Fruit fly (Drosophila melanogaster) ovary, adult (tissue): ENCODE results near the gene tna.

Source experiments
- CG17801 ChIP-seq: fragments of 200-800 bp; optimal IDR thresholded peaks from 2 replicates; lab custom pipeline; 2019; ENCODE audit warnings: missing biosample characterization, mild to moderate bottlenecking, missing genetic modification characterization, moderate library complexity; ENCODE audit not compliant: partially characterized antibody

The tna gene

DNA sequence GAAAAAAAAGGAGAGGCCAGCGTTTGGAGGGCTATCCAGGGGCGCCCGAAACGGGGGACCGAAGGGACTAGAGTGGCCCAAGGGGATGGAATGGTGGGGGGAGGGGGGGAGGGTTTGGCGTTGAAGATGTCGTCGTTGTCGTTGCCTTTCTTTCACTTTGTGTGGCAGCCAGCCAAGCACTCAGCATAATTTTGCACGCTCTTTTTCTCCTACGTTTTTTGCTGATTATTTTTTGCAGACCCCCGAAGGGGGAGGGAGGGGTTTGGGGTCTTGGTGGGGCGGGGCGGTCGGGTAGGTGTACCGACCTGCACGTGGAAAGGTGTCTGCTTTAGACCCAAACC lies 17.8 kb downstream of the tna start:
- TF ChIP-seq CG17801, result no peak

DNA sequence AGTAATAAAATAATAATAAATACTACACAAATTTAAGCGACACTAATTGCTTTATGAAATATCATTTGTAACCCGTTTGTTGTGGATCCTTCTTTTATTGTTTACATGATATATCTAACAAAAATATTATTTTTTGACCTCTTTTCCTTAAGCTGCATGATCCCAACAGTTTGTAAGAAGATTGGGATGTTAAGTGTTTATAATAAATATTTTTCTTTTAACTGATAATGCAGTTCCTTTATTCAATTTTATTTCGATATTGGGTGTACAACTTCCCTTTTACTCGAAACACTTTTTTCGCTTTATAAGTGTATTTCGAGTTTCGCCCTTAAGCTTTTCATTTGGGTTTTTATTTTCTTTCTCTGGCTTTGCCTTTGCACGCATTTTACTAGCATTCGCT lies 18.3 kb downstream of the tna start:
- TF ChIP-seq CG17801, result no peak

DNA sequence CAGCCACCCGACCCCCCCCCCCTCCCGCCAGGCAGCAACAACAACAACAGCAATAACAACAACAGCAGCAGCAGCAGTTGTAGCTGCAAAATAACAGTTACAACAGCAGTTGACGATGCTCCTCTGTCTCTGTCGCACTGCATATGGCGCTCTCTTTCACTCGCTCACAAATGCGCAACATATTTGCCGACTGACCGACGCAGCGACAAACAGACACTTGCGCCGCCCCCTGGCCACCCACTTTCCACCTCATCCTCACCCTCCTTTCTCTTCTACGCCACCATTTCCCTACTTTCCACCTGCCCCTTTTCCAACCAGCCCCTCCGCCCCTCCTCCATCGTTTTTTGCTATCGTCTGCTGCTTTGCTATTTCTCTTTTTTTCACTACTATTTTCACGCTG lies 18.7 kb downstream of the tna start:
- TF ChIP-seq CG17801, result no peak

DNA sequence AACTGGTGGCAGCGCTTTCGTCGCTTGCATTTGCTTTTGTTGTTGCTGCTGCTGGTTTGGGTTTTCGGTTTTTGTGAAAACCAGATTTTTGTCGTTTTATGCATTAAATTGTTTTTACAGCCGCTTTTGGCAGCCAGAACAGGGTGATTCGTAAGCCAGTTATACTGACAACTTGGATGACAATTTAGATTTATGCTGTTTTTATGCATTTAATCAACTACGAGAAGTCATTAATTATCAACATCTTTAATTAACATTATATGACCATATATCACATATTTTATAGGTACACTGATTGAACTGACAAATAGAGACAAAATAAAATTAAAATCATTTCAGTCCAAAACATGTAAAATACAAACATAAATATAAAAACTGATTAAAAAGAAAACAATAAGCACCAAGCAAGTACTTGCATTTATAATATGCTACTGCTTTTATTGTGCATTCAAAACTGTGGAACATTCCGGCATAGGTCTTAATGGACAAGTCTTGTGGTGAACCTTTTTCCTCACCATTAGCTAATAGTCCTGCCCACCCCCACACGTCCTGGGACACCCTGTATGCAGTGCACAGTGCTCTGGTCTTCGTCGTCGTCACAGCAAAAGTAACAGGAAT lies 19.6 kb downstream of the tna start:
- TF ChIP-seq CG17801, result no peak

DNA sequence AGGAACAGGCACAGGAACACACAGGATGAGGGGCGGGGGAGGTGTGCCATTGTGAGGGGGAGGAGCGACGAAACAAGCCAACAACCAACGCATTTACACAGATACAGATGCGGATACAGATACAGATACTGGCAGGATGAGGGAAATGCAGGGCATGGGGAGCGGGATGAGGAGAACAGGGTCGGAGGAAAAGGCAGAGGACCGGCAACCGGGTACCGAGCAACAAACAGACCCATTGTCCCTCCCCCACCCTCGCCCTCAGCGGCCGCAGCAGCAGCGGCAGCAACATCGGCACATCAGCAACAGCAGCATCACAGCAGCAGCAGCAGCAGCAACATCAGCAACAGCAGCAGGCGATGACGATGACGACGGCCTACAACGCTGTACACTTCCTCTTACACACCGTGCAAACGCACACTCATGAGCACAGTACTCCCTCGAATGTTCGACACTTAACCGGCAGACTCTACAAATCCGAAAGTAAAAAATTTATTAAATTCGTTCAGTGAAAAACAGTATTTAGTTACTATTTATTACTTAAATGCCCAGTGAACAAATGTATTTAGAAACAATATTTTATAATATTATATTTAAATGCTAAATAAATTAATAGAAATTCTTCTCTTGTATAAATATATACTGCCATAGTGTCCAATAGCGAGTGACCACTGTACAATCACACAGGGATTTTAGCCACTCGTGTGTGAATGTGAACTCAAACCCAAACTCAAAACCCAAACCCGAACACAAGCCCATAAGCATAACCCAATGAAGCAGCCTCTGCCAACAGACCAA lies 20.3 kb downstream of the tna start:
- no peak for TF ChIP-seq CG17801

DNA sequence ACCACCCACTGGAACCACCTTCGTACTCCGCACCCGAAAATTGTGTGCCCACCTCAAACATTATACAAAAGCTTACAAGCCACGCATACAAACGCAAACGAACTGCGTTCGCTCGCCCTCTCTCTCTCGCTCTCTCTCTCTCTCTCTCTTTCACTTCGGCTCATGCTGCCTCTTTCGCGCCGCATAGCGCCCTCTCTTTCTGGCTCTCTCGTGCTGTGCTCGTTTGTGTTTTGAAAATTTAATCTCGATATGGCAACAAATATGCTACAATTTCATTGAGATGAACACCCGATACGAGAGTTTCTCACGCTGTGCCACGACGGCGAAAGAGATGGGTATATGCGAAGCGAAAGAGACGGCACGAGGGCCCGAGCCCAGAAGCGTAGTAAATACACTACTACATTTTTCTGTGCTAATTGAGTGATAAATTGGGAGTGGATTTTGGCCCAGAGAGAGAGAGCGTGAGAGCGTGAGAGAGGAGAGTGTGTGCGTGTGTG lies 21.3 kb downstream of the tna start:
- TF ChIP-seq CG17801, result no peak

DNA sequence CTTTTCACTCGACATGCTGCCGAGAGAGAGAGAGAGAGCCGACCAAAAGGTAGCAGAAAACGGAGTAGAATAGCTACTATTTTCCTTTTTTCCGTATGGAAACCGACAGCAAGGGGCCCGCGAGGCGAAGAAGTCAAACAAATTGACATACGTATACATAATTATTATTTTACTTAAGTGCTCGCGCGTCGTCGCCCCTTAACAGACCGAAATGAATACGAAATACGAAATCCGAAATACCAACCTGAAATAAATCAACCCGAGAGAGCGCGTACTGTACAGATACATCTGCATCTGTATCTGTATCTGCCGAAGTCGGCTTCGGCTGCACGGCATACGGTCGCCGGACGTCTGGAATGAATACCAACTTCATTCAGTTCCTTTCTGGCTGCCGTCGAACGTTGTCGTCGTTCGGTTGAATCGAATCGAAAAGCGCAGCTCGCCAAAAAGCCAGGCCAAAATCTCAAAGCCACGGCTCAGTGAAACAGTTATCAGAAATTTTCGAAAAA lies 22.2 kb downstream of the tna start:
- peak; percentile 44 for TF ChIP-seq CG17801

DNA sequence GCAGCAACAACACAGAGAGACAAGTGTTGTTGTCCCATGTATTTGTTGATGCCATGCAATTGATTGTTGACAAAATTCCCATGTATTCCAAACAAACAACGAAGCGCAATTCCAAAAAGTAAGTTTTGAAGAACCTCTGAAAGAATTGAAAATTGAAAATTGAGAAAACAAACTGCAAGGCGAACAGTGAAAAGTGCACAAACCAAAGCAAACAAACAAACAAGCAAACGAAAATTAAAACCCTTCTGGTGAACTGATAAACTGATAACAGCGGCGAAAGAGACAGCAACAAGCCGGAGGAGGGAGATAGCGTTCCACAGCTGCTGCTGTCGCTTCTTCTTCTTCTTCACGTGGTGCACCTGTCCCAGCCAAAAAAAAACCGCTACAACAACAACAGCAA lies 23.2 kb downstream of the tna start:
- TF ChIP-seq CG17801, result no peak

DNA sequence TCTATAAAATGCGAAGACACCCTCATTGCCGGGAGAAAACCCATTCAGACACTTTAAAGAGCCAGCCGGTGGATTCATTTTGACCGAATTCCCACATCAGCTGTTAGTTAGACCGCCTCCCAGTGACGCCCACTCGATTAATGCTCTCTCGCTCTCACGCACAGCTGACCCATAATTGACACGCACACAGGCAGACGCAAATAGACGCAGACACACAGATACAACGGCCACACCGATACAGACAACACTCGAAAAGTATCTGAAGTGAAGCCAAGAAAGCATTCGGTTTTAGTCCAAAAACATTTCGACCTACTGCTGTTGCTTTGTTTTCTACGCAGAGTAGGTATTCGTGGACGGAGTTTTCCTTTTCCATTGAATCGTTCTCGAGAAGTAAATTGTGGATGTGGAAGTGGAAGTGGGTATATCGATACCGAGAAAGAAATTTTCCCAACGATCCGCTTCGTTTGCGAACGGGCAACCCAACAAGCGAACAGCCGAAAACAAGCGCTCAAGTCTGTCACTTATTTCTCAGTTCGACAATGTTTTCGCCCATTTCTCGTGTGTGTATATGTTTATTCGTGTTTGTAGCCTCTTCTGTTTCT lies 24.8 kb downstream of the tna start:
- TF ChIP-seq CG17801, result no peak

DNA sequence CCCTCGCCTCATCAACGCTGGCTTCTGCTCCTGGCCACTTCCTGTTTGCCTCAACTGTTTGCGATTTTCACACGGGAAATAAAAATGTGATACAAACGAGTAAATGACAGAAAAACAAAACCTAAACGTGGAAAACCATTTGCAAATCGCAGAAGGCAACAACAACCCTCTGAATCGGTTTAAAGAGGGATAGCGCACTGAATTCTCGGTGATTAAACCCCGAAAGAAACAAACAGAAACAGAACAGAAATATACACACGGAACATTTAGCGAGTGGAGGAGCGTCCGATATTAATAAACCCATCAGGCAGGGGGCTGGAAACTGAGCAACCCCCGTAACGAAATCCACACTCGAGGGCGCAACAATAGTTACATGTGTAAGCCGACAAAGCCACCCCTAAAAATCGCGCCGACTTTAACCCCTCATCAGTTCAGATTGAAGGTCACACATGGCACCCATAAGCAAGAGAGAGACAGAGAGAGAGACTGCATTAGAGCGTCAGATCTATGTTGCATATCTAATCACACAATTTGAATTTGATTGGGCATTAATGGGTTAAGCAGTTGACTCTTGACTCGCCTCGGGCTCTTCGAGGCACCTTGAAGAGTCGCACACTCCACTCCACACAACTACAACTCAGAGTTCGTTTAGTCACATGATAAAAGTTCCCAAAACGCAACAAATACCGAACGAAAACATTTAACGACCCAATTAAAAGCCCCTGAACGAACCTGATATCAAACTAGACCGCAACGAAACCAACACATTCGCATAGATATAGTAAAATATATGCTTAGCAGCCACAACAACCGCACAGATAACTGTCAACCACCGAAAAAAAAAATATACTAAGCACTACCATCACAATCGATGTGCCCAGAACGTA lies 26.6 kb downstream of the tna start:
- TF ChIP-seq CG17801, result no peak

DNA sequence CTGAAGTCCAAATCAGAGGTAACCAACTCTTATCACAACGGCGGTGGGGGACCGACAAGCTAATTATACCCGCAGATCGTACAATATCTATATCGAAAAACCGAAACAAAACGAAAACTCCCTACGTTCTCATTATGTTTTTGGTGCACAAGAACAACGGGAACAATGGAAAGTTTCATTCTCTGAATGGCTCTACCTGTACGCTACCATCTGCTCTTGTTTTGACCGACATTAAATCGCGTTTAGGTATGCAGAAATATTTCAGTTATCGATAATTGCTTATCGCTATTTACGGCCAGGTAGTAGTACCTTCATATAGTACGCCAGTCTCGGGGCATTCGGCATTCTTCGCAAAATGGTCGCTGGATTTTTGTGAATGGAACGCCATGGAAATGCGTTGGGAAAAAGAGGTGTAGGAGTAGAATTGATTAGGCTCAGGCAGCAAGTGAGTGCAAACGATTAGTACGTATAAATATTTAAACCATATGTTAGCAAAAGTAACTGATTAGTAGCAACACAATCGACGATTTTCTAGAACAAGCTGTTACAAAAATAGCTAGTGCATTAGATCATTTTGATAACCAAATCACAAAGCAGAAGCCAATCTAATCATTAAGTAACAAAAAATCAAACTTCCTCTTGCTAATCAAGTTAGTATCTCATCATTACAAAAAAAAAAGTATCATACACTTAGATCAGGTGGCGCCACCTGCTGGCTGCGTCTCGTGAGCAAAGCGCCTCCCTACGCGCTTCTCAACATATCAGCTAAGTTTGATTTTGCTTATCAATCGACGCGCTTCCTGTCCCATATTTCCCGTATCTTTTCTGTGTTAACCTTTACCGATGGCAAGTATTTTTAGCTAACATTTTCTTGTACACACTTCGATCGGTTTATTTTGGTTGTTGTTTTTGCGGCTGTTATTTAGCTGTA lies 27.5 kb downstream of the tna start:
- no peak for TF ChIP-seq CG17801

DNA sequence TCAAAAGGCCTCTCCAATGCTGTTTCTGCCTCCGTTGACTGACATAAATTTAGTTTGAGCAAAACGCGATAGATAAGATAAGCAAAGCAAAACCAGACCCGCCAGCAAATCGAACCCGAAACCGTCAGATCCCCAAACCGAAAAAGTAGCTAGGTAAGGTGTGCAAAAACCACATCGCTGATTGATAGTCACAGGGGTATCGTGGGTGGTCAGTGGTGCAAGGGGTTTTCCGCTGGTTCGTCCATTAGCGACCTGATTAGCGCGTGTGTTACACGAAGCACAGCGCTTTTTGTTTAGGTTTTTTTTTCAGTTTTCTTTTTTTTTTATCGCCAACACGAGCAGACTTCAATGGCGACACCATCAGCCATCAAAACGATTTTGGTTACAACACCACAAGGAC lies 28.6 kb downstream of the tna start:
- TF ChIP-seq CG17801, result no peak

DNA sequence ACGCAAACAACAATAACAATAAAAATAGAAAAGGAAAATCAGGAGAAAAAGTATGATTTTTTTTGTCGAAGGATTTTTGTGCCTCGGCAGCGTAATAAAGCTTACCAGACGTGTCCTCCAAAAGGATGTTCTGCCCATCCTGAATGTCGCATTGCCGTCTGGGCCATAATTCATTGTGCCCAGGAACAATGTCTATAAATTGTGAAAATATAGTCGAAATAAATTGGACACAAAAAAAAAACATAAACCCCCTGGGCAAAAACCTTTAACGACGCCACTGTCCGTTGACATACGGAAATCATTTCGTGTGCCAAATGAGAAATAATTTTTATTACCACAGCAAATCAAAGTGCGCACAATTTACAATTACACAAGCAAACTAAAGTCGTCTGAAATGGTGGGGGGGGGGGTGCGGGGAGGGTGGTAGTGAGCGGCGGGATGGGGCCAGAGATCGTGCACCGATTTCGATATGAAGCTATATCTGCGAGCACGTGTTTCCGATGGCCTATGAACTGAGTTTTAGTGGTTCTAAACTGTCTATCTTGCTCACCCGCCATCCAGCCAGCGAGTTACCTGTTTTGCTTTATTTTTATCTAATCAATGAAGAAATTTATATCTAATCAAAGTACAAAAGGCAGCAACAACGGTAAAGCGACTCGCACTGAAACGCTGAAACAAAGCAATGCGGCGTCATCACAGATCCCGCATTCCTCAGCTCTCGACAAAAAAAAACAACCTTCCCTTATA lies 31.5 kb downstream of the tna start:
- no peak for TF ChIP-seq CG17801

DNA sequence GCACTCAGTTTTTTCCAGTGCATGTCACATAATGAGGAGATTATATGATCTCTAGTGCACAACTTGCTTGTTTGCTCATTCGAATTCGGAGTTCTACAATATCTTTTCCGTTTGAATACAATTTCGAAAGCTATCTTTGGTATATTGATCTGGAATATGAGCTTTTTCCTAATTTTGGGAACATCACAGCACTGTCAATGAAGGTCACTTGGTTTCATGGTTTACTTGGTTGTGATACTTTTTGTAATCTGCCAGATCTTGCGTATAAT lies 32.0 kb downstream of the tna start:
- no peak for TF ChIP-seq CG17801

DNA sequence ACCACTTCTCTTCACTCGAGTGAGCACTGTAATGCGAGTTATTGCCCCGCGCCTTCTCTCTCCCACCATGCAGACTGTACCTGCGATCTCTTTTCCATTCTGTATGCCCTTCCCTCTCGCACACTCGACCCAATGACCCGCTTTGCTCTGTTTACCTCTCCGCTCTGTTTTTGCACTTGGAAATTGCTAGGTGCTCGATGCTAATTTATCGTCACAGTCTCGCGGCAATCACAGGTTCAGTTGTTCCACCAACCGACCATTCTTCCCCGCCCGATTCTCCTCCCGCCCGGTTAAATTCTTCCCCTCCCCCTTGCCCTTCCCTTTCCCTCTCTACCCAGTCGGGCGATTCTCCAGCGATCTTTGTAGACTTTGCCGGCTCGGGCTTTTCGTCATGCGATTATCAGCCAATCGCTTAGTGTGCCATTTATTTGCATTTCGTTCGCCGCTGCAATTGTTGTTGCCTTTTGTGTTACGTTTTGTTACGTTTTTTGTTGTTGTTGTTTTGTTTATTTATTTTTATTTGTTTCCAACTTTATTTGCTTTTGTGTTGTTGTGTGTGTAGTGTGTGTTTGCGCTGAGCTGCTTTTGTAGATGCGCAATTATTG lies 32.6 kb downstream of the tna start:
- peak; percentile 83 for TF ChIP-seq CG17801
